Worm (Caenorhabditis elegans) whole organism, L3 larva: Measurements from ENCODE around the gene B0432.1.

Experiments used
- R02D3.7 ChIP-seq: fragments of 150-350 bp; optimal IDR thresholded peaks from 2 replicates; lab custom pipeline; 2014; ENCODE audit warnings: missing biosample characterization, missing genetic modification characterization
- ZK546.5 ChIP-seq: sonication (generic microtip); optimal IDR thresholded peaks from 2 replicates; lab custom pipeline; 2017; ENCODE audit warnings: missing biosample characterization, missing genetic modification characterization
- aly-2 ChIP-seq: fragments of 150-350 bp; optimal IDR thresholded peaks from 2 replicates; lab custom pipeline; 2014; ENCODE audit warnings: missing biosample characterization, missing genetic modification characterization
- ama-1 ChIP-seq: fragments of 150-350 bp; optimal IDR thresholded peaks from 2 replicates; lab custom pipeline; 2018
- ceh-28 ChIP-seq: fragments of 150-350 bp; optimal IDR thresholded peaks from 2 replicates; lab custom pipeline; 2014; ENCODE audit warnings: missing biosample characterization, missing genetic modification reagents, missing genetic modification characterization
- ceh-82 ChIP-seq: fragments of 150-350 bp; optimal IDR thresholded peaks from 2 replicates; lab custom pipeline; 2014; ENCODE audit warnings: missing biosample characterization, missing genetic modification characterization
- ceh-9 ChIP-seq: sonication (generic microtip); optimal IDR thresholded peaks from 2 replicates; lab custom pipeline; 2018; ENCODE audit warnings: missing biosample characterization, missing genetic modification characterization
- daf-12 ChIP-seq: fragments of 150-350 bp; optimal IDR thresholded peaks from 2 replicates; lab custom pipeline; 2014; ENCODE audit warnings: missing biosample characterization, missing genetic modification reagents, missing genetic modification characterization
- egl-27 ChIP-seq: sonication (generic microtip); optimal IDR thresholded peaks from 4 replicates; lab custom pipeline; 2017; ENCODE audit warnings: missing biosample characterization, missing genetic modification reagents, missing genetic modification characterization
- egl-5 ChIP-seq: fragments of 150-350 bp; optimal IDR thresholded peaks from 2 replicates; lab custom pipeline; 2017; ENCODE audit warnings: missing biosample characterization, missing genetic modification reagents, missing genetic modification characterization, inconsistent platforms
- elt-1 ChIP-seq: fragments of 150-350 bp; optimal IDR thresholded peaks from 2 replicates; lab custom pipeline; 2014; ENCODE audit warnings: missing biosample characterization, missing genetic modification characterization
- elt-2 ChIP-seq: sonication (generic microtip); optimal IDR thresholded peaks from 2 replicates; lab custom pipeline; 2016; ENCODE audit warnings: missing genetic modification reagents, mild to moderate bottlenecking, missing genetic modification characterization, missing compliant biosample characterization
- eor-1 ChIP-seq, 2 experiments: fragments of 150-350 bp; optimal IDR thresholded peaks; 2 replicates each; lab custom pipeline; 2014 to 2018; ENCODE audit warnings: missing biosample characterization in 2 of 2, missing genetic modification characterization in 2 of 2
- fkh-2 ChIP-seq: fragments of 150-350 bp; optimal IDR thresholded peaks from 2 replicates; lab custom pipeline; 2014; ENCODE audit warnings: missing biosample characterization, missing genetic modification reagents, missing genetic modification characterization
- jun-1 ChIP-seq: fragments of 150-350 bp; optimal IDR thresholded peaks from 2 replicates; lab custom pipeline; 2014; ENCODE audit warnings: missing biosample characterization, missing genetic modification reagents, missing genetic modification characterization
- lin-15B ChIP-seq: fragments of 150-350 bp; optimal IDR thresholded peaks from 2 replicates; lab custom pipeline; 2014; ENCODE audit warnings: missing biosample characterization, missing genetic modification characterization
- lin-39 ChIP-seq: fragments of 150-350 bp; optimal IDR thresholded peaks from 2 replicates; lab custom pipeline; 2018; ENCODE audit warnings: missing biosample characterization, missing genetic modification reagents, missing genetic modification characterization
- lsy-12 ChIP-seq: sonication (generic microtip); optimal IDR thresholded peaks from 2 replicates; lab custom pipeline; 2016; ENCODE audit warnings: mild to moderate bottlenecking, missing genetic modification characterization, missing compliant biosample characterization
- mml-1 ChIP-seq: fragments of 150-350 bp; sonication (generic microtip); optimal IDR thresholded peaks from 3 replicates; lab custom pipeline; 2014; ENCODE audit warnings: missing biosample characterization, missing genetic modification characterization
- nhr-23 ChIP-seq: fragments of 150-350 bp; optimal IDR thresholded peaks from 2 replicates; lab custom pipeline; 2014; ENCODE audit warnings: missing biosample characterization, missing genetic modification reagents, missing genetic modification characterization
- nhr-25 ChIP-seq: sonication (generic microtip); optimal IDR thresholded peaks from 2 replicates; lab custom pipeline; 2017; ENCODE audit warnings: missing biosample characterization, missing genetic modification characterization
- nhr-28 ChIP-seq: fragments of 150-350 bp; optimal IDR thresholded peaks from 2 replicates; lab custom pipeline; 2014; ENCODE audit warnings: missing biosample characterization, missing genetic modification characterization
- nhr-43 ChIP-seq: sonication (generic microtip); optimal IDR thresholded peaks from 2 replicates; lab custom pipeline; 2016; ENCODE audit warnings: mild to moderate bottlenecking, missing genetic modification characterization, missing compliant biosample characterization; ENCODE audit not compliant: poor library complexity, severe bottlenecking
- pqm-1 ChIP-seq: fragments of 150-350 bp; optimal IDR thresholded peaks from 2 replicates; lab custom pipeline; 2017; ENCODE audit warnings: missing biosample characterization, missing genetic modification characterization, inconsistent platforms
- sea-2 ChIP-seq: fragments of 150-350 bp; sonication (generic microtip); optimal IDR thresholded peaks from 4 replicates; lab custom pipeline; 2014; ENCODE audit warnings: missing biosample characterization, missing genetic modification reagents, missing genetic modification characterization
- skn-1 ChIP-seq: fragments of 150-350 bp; optimal IDR thresholded peaks from 2 replicates; lab custom pipeline; 2014; ENCODE audit warnings: missing biosample characterization, missing genetic modification characterization
- snpc-4 ChIP-seq: fragments of 150-350 bp; optimal IDR thresholded peaks from 2 replicates; lab custom pipeline; 2014; ENCODE audit warnings: missing biosample characterization, missing genetic modification characterization
- zag-1 ChIP-seq: fragments of 150-350 bp; optimal IDR thresholded peaks from 2 replicates; lab custom pipeline; 2014; ENCODE audit warnings: missing biosample characterization, missing genetic modification characterization
- ztf-11 ChIP-seq: fragments of 150-350 bp; optimal IDR thresholded peaks from 2 replicates; lab custom pipeline; 2014; ENCODE audit warnings: missing biosample characterization, missing genetic modification characterization
- ztf-4 ChIP-seq: fragments of 150-350 bp; optimal IDR thresholded peaks from 2 replicates; lab custom pipeline; 2014; ENCODE audit warnings: missing biosample characterization, missing genetic modification characterization

The B0432.1 gene

DNA sequence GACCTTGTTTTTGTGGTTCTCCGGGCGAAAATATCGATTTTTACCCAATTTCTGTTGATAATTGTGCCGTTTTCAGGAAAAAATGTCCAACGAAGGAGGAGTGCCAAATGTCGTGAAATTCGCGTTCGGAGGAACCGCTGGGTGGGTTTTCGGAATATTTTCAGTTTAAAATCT lies 10.8 kb upstream of the B0432.1 start, which contains the start of gene misc-1:
Gene misc-1, plus strand, starts transcription at position 75 of the 174 bp plus-strand sequence.
- TF ChIP-seq ceh-28 (tag; lab: Kevin White, UChicago) = peak; percentile 0
- TF ChIP-seq nhr-43 (tag; lab: Kevin White, UChicago) = no peak
- TF ChIP-seq, all 47 proteins: peak for 1

- peak; percentile 48 for TF ChIP-seq nhr-43 (tag; lab: Kevin White, UChicago)
- TF ChIP-seq lsy-12 (tag; lab: Kevin White, UChicago) = peak; percentile 7
- peak; percentile 4 for TF ChIP-seq elt-2
- no peak for TF ChIP-seq fkh-2 (tag; lab: Kevin White, UChicago)
- TF ChIP-seq ama-1 (lab: Kevin White, UChicago) = peak; percentile 17
Measured at ce11 chrII:288705-289205, 8.4 kb upstream of the B0432.1 start, which contains the start of gene mrpl-41. Gene mrpl-41 (plus strand): TSS chrII:288939.

ce11 chrII:290282-290681 lies 6.9 kb upstream of the B0432.1 start, which contains the start of gene djr-1.1:
Gene djr-1.1 (plus strand): TSS chrII:290582.
- no peak for TF ChIP-seq aly-2
- no peak for TF ChIP-seq snpc-4 (tag; lab: Kevin White, UChicago)
- TF ChIP-seq ceh-9 (tag; lab: Kevin White, UChicago) = no peak
- TF ChIP-seq pqm-1 (tag; lab: Kevin White, UChicago) = no peak
- no peak for TF ChIP-seq egl-27
- no peak for TF ChIP-seq elt-1 (tag; lab: Kevin White, UChicago)
- no peak for TF ChIP-seq fkh-2 (tag; lab: Kevin White, UChicago)
- no peak for TF ChIP-seq daf-12 (tag; lab: Kevin White, UChicago)

DNA sequence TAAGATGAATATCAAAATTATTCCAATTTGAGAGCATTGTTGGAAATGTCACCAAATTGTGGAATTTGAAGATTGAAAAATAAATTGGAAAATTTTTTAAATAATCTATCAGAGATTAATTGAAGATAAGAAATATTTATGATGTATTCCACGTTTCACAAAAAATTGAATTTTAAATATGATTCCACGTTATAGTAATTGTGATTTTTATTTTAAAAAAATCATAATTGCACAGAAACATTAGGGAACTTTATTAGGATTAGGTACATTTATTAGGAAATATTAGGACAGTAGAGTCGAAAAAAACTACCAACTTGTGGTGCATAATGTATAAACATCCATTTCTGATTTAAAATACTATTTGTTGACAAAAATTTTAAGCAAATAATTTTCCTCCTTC lies 2.6 kb upstream of the B0432.1 start, which contains the start of gene B0432.11:
Gene B0432.11, minus strand, starts transcription at position 101 of the 400 bp plus-strand sequence.
- TF ChIP-seq ZK546.5 (tag; lab: Kevin White, UChicago) (no peak), lin-39 (no peak), ceh-9 (tag; lab: Kevin White, UChicago) (no peak), R02D3.7 (tag; lab: Kevin White, UChicago) (no peak)

ce11 chrII:299684-300083 lies 2.5 kb downstream of the B0432.1 start, which contains the start of gene K01A2.6:
Gene K01A2.6 (plus strand): TSS chrII:299984.
- TF ChIP-seq jun-1 (tag; lab: Kevin White, UChicago) = no peak
- no peak for TF ChIP-seq ceh-9 (tag; lab: Kevin White, UChicago)
- TF ChIP-seq egl-5 (tag; lab: Kevin White, UChicago) = no peak
- no peak for TF ChIP-seq nhr-28
- TF ChIP-seq sea-2 = no peak
- no peak for TF ChIP-seq ztf-11 (tag; lab: Kevin White, UChicago)
- TF ChIP-seq mml-1 (tag; lab: Kevin White, UChicago) = no peak
- TF ChIP-seq ceh-82 (tag; lab: Kevin White, UChicago) = no peak
- no peak for TF ChIP-seq skn-1 (tag; lab: Kevin White, UChicago)

DNA sequence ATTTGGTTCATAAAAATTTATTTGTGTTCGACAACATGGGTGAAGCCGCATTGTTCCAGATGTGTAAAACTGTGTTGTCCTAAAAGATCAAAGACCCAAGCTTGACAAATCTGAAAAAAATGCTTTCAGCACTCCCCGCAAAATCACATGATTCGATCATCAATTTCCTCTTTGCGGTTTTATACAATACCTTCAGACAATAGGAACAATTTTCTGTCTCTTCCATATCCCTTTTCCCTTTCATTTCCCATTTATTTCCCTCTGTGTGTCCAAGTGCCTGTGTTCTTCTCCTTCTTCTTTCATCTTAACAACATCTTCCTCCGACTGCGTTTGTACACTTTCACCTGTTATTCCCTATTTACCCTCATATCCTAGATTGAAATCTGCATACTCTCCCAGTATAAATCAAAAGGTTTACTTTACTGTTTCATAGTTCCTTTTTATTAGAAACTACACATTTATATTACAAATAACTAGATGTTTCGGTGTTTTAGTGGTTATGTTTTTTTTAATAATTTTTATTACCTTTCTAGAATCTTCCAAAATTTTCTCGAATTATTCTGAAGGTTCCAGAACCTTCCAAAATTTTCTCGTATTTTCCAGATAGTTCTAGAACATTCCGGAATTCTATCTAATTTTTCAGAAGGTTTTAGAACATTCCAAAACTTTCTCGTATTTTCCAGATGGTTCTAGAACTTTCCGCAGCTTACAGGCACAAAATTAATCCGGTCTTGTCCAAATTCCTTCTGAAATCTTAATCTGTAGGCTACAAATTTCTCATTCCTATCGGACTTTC lies 4.0 kb downstream of the B0432.1 start, which contains the start of gene K01A2.5:
Gene K01A2.5, plus strand, starts transcription at position 297 of the 796 bp plus-strand sequence.
- no peak for TF ChIP-seq daf-12 (tag; lab: Kevin White, UChicago)
- no peak for TF ChIP-seq elt-1 (tag; lab: Kevin White, UChicago)
- TF ChIP-seq nhr-23 (tag; lab: Kevin White, UChicago) = peak; percentile 86
- TF ChIP-seq mml-1 (tag; lab: Kevin White, UChicago) = no peak
- TF ChIP-seq jun-1 (tag; lab: Kevin White, UChicago) = no peak
- no peak for TF ChIP-seq ZK546.5 (tag; lab: Kevin White, UChicago)
- TF ChIP-seq lin-15B (tag; lab: Kevin White, UChicago) = no peak
- no peak for TF ChIP-seq zag-1 (tag; lab: Kevin White, UChicago)
- no peak for TF ChIP-seq ztf-4 (tag; lab: Kevin White, UChicago)
- TF ChIP-seq lin-39 = no peak
- TF ChIP-seq elt-2 = no peak
- no peak for TF ChIP-seq aly-2
- TF ChIP-seq skn-1 (tag; lab: Kevin White, UChicago) = no peak
- no peak for TF ChIP-seq eor-1 (tag; optimal IDR thresholded peaks at IDR 0.05; lab: Kevin White, UChicago)
- TF ChIP-seq nhr-43 (tag; lab: Kevin White, UChicago) = no peak
- TF ChIP-seq lsy-12 (tag; lab: Kevin White, UChicago) = no peak
- TF ChIP-seq nhr-25 = peak; percentile 70
